Worm (Caenorhabditis elegans): Measurements from ENCODE around the gene F07E5.13.
A peak's percentile ranks its signal among the peaks of the same experiment; 100 is the strongest.

The F07E5.13 gene

ce11 chrII:2093456-2093926 lies 29.6 kb upstream of the F07E5.13 start, which contains the start of gene fbxb-37:
TSS of gene fbxb-37 (minus strand) at chrII:2093876.
- no peak for TF ChIP-seq madf-10 (tag; optimal IDR thresholded peaks at IDR 0.05)
- no peak for TF ChIP-seq die-1 (tag; optimal IDR thresholded peaks at IDR 0.05)
- TF ChIP-seq mes-4 (tag; optimal IDR thresholded peaks at IDR 0.05) = no peak
- TF ChIP-seq lag-1 (GFP tag; IDR thresholded peaks at IDR 0.05) = no peak
- TF ChIP-seq rec-8 (tag; optimal IDR thresholded peaks at IDR 0.05) = no peak
- no peak for TF ChIP-seq attf-5 (GFP tag; optimal IDR thresholded peaks at IDR 0.05)
- no peak for TF ChIP-seq let-607 (tag; optimal IDR thresholded peaks at IDR 0.05)
- TF ChIP-seq nhr-27 (tag; optimal IDR thresholded peaks at IDR 0.05) = no peak
- no peak for TF ChIP-seq mel-28 (tag; optimal IDR thresholded peaks at IDR 0.05; ENCODE audit: borderline replicate concordance)

ce11 chrII:2091972-2092371 lies 28.1 kb upstream of the F07E5.13 start, which contains the start of gene T16A1.10:
TSS of gene T16A1.10 (minus strand) at chrII:2092094.
- TF ChIP-seq unc-130 (GFP tag; optimal IDR thresholded peaks at IDR 0.05) (no peak), D2030.7 (GFP tag; IDR thresholded peaks at IDR 0.05) (no peak), C06A6.2 (GFP tag; conservative IDR thresholded peaks at IDR 0.05) (no peak), cebp-2 (GFP tag; IDR thresholded peaks at IDR 0.05) (no peak), mes-4 (tag; optimal IDR thresholded peaks at IDR 0.05) (no peak), K11D2.4 (GFP tag; IDR thresholded peaks at IDR 0.05) (no peak)

- TF ChIP-seq dpl-1 (GFP tag; optimal IDR thresholded peaks at IDR 0.05) = no peak
- no peak for TF ChIP-seq ceh-91 (GFP tag; IDR thresholded peaks at IDR 0.05)
- peak; percentile 15 for TF ChIP-seq pha-4 (tag; optimal IDR thresholded peaks at IDR 0.05)
- TF ChIP-seq cebp-1 (GFP tag; IDR thresholded peaks at IDR 0.05) = peak; percentile 56; the same call in 1 of the 2 replicates
- TF ChIP-seq cebp-1 (tag; optimal IDR thresholded peaks at IDR 0.05) = no peak
- peak; percentile 76 for TF ChIP-seq nhr-80 (tag; optimal IDR thresholded peaks at IDR 0.05)
Measured at ce11 chrII:2090605-2091004, 26.7 kb upstream of the F07E5.13 start, which contains the start of gene trpl-5. TSS of gene trpl-5 (minus strand) at chrII:2090636.

- TF ChIP-seq snpc-1.1 (tag; optimal IDR thresholded peaks at IDR 0.05; ENCODE audit: insufficient read depth) (peak; percentile 14), zfh-2 (GFP tag; conservative IDR thresholded peaks at IDR 0.05) (peak; percentile 66), egl-18 (GFP tag; IDR thresholded peaks at IDR 0.05) (no peak), ama-1 (optimal IDR thresholded peaks at IDR 0.05) (no peak), ama-1 (GFP tag; optimal IDR thresholded peaks at IDR 0.05) (no peak), rcor-1 (GFP tag; IDR thresholded peaks at IDR 0.05) (no peak), F49E8.2 (tag; optimal IDR thresholded peaks at IDR 0.05; ENCODE audit: insufficient read depth) (no peak), F37B4.10 (GFP tag; IDR thresholded peaks at IDR 0.05) (0 out of 2 replicates have a peak, but pooled peaks have one; percentile 65), lin-35 (GFP tag; optimal IDR thresholded peaks at IDR 0.05) (no peak), attf-5 (GFP tag; optimal IDR thresholded peaks at IDR 0.05) (no peak), ZK185.1 (tag; optimal IDR thresholded peaks at IDR 0.05; ENCODE audit: poor library complexity, severe bottlenecking) (no peak), B0019.2 (GFP tag; conservative IDR thresholded peaks at IDR 0.05) (no peak), rpc-1 (optimal IDR thresholded peaks at IDR 0.05) (no peak), rpc-1 (tag; optimal IDR thresholded peaks at IDR 0.05) (no peak), snpc-3.4 (tag; optimal IDR thresholded peaks at IDR 0.05) (no peak)
Measured at ce11 chrII:2087206-2087605, 23.3 kb upstream of the F07E5.13 start.

Measured in whole organism, young adult.